Fruit fly (Drosophila melanogaster): ENCODE measurements around the gene CG11498.

Gene CG11498

DNA sequence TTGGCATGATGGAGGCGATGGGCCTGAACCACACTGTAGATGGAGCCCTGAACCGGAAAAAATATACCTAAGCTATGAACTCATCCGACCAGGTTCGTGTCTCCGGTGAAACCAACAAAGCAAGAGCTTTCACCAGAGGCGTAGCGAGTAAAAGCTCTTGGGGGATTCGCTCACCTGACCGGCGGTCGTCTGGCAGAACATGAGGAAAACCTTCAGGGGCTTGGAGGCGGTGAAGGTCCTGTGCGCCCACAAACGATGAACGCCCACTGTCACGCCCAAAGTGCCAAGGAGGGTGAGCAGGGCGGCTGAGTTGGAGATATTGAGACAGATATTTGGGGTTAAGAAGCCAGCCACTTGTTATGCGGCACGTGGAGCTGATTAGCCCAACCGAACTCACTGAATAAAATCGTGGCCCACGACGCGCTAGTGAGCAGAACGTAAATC is 35.4 kb upstream of the CG11498 start (continued):
- no peak for TF ChIP-seq kni (GFP tag; optimal IDR thresholded peaks at IDR 0.05)
- TF ChIP-seq CG2875 (GFP tag; optimal IDR thresholded peaks at IDR 0.05): no peak
- no peak for TF ChIP-seq tll (GFP tag; optimal IDR thresholded peaks at IDR 0.05)
- TF ChIP-seq CG30403 (GFP tag; optimal IDR thresholded peaks at IDR 0.05): peak; percentile 36
- no peak for TF ChIP-seq danr (GFP tag; IDR thresholded peaks at IDR 0.05)
- TF ChIP-seq luna (GFP tag; optimal IDR thresholded peaks at IDR 0.05): no peak
- TF ChIP-seq CG15601 (tag; optimal IDR thresholded peaks at IDR 0.05): peak; percentile 40
- peak; percentile 21; the same call in 1 of the 2 replicates for TF ChIP-seq Taf1 (GFP tag; IDR thresholded peaks at IDR 0.05)
- TF ChIP-seq CG9609 (GFP tag; optimal IDR thresholded peaks at IDR 0.05): peak; percentile 13
- 0 out of 2 replicates have a peak, but pooled peaks have one; percentile 16 for TF ChIP-seq Rx (GFP tag; IDR thresholded peaks at IDR 0.05)
- peak; percentile 47 for TF ChIP-seq Adf1 (GFP tag; IDR thresholded peaks at IDR 0.05)
- no peak for TF ChIP-seq hbn (GFP tag; IDR thresholded peaks at IDR 0.05; ENCODE audit: partially characterized antibody)
- TF ChIP-seq CG14050 (GFP tag; IDR thresholded peaks at IDR 0.05): peak; percentile 50; the same call in 1 of the 3 replicates
- TF ChIP-seq Usf (GFP tag; optimal IDR thresholded peaks at IDR 0.05): peak; percentile 8
- TF ChIP-seq cato (GFP tag; optimal IDR thresholded peaks at IDR 0.05; ENCODE audit: borderline replicate concordance): no peak
- TF ChIP-seq Chrac-16 (GFP tag; optimal IDR thresholded peaks at IDR 0.05): peak; percentile 30
- TF ChIP-seq CG17359 (tag; optimal IDR thresholded peaks at IDR 0.05): peak; percentile 1
- TF ChIP-seq CG9727 (GFP tag; optimal IDR thresholded peaks at IDR 0.05): no peak
- no peak for TF ChIP-seq CG17568 (GFP tag; optimal IDR thresholded peaks at IDR 0.05)
- TF ChIP-seq mld (GFP tag; IDR thresholded peaks at IDR 0.05; ENCODE audit: partially characterized antibody): no peak
- TF ChIP-seq CG1647 (GFP tag; optimal IDR thresholded peaks at IDR 0.05): no peak
- peak; percentile 43; the same call in 1 of the 2 replicates for TF ChIP-seq Xrp1 (GFP tag; IDR thresholded peaks at IDR 0.05)
- TF ChIP-seq zen2 (GFP tag; IDR thresholded peaks at IDR 0.05; ENCODE audit: partially characterized antibody): no peak
- 0 out of 2 replicates have a peak, but pooled peaks have one; percentile 25 for TF ChIP-seq tna (GFP tag; IDR thresholded peaks at IDR 0.05; ENCODE audit: partially characterized antibody)
- TF ChIP-seq chm (GFP tag; IDR thresholded peaks at IDR 0.05): peak; percentile 80; the same call in 1 of the 2 replicates
- TF ChIP-seq exex (tag; optimal IDR thresholded peaks at IDR 0.05): peak; percentile 26
- no peak for TF ChIP-seq nerfin-2 (GFP tag; IDR thresholded peaks at IDR 0.05; ENCODE audit: partially characterized antibody)
- TF ChIP-seq H2.0 (GFP tag; IDR thresholded peaks at IDR 0.05): peak; percentile 41; the same call in 1 of the 2 replicates
- TF ChIP-seq CG9797 (GFP tag; optimal IDR thresholded peaks at IDR 0.05): no peak
- no peak for TF ChIP-seq CG15073 (GFP tag; optimal IDR thresholded peaks at IDR 0.05)
- TF ChIP-seq CG18262 (tag; optimal IDR thresholded peaks at IDR 0.05): peak; percentile 20
- no peak for TF ChIP-seq sens-2 (GFP tag; IDR thresholded peaks at IDR 0.05)
- no peak for TF ChIP-seq CG33557 (GFP tag; optimal IDR thresholded peaks at IDR 0.05)
- TF ChIP-seq Xbp1 (GFP tag; optimal IDR thresholded peaks at IDR 0.05): peak; percentile 62
- no peak for TF ChIP-seq CG6813 (GFP tag; optimal IDR thresholded peaks at IDR 0.05)
- TF ChIP-seq CG1233 (GFP tag; optimal IDR thresholded peaks at IDR 0.05): no peak
- TF ChIP-seq CG17802 (tag; optimal IDR thresholded peaks at IDR 0.05): no peak
- no peak for TF ChIP-seq HLHmδ (GFP tag; optimal IDR thresholded peaks at IDR 0.05)
- TF ChIP-seq usp (GFP tag; optimal IDR thresholded peaks at IDR 0.05): no peak
- peak; percentile 8 for TF ChIP-seq Ets97D (GFP tag; optimal IDR thresholded peaks at IDR 0.05)
- TF ChIP-seq CG2129 (GFP tag; IDR thresholded peaks at IDR 0.05; ENCODE audit: partially characterized antibody): no peak
- no peak for TF ChIP-seq ab (GFP tag; optimal IDR thresholded peaks at IDR 0.05)
- TF ChIP-seq gt (GFP tag; IDR thresholded peaks at IDR 0.05): no peak
- TF ChIP-seq Ada2b (GFP tag; IDR thresholded peaks at IDR 0.05): peak; percentile 45
- TF ChIP-seq Kr (GFP tag; optimal IDR thresholded peaks at IDR 0.05): no peak
- TF ChIP-seq tup (GFP tag; optimal IDR thresholded peaks at IDR 0.05): no peak
- no peak for TF ChIP-seq Spps (tag; optimal IDR thresholded peaks at IDR 0.05)
- TF ChIP-seq sob (GFP tag; IDR thresholded peaks at IDR 0.05): peak; percentile 68
- peak; percentile 11 for TF ChIP-seq ERR (GFP tag; optimal IDR thresholded peaks at IDR 0.05)
- peak; percentile 40; the same call in 1 of the 2 replicates for TF ChIP-seq E2f2 (GFP tag; IDR thresholded peaks at IDR 0.05)
